Worm (Caenorhabditis elegans): ENCODE data around the gene str-156.

DNA sequence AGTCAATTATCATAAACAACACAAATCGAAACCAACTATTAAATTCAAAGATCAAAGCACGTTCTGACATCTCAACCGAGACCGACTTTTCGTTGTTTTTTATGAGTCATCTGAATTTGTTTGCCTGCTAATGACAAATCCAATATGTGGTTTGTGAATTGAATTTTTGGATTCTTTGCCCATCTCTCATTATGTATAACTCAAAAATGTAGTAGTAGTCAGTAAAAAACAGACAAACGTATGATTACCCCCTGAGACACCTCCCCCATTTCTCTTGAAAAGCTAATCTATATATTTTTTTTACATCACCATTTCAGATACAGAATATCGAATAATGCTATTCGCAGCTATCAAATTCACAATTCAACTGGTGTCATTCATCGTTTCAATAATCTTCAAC, 32.6 kb downstream of the str-156 start, which contains the start of gene str-169:
- TF ChIP-seq lin-11 (tag; optimal IDR thresholded peaks at IDR 0.05) (no peak), hlh-30 (tag; optimal IDR thresholded peaks at IDR 0.05; ENCODE audit: insufficient read depth) (no peak), sox-4 (tag; optimal IDR thresholded peaks at IDR 0.05) (no peak), fkh-10 (GFP tag; optimal IDR thresholded peaks at IDR 0.05) (no peak), eyg-1 (tag; optimal IDR thresholded peaks at IDR 0.05) (no peak), unc-86 (tag; optimal IDR thresholded peaks at IDR 0.05) (no peak), unc-55 (GFP tag; optimal IDR thresholded peaks at IDR 0.05) (no peak), pqm-1 (tag; optimal IDR thresholded peaks at IDR 0.05) (no peak), hlh-6 (tag; optimal IDR thresholded peaks at IDR 0.05) (no peak)
